Worm (Caenorhabditis elegans): Measurements from ENCODE around the gene idpc-6.

Gene idpc-6

ce11 chrV:9664620-9665019 lies 44.7 kb downstream of the idpc-6 start:
- TF ChIP-seq nhr-129 (tag; optimal IDR thresholded peaks at IDR 0.05) = peak; percentile 64
- TF ChIP-seq mdl-1 (tag; optimal IDR thresholded peaks at IDR 0.05) = peak in 1 of 2 experiments; percentile 42
- TF ChIP-seq nhr-25 (tag; optimal IDR thresholded peaks at IDR 0.05) = no peak
- TF ChIP-seq mab-5 (tag; optimal IDR thresholded peaks at IDR 0.05) = peak; percentile 54
- TF ChIP-seq nhr-6 (tag; optimal IDR thresholded peaks at IDR 0.05) = peak; percentile 10
- peak; percentile 28 for TF ChIP-seq unc-39 (tag; optimal IDR thresholded peaks at IDR 0.05)
- no peak for TF ChIP-seq ceh-82 (tag; optimal IDR thresholded peaks at IDR 0.05)
- no peak for TF ChIP-seq ceh-16 (tag; optimal IDR thresholded peaks at IDR 0.05)
- TF ChIP-seq lin-11 (tag; optimal IDR thresholded peaks at IDR 0.05) = peak; percentile 51
- peak; percentile 39 for TF ChIP-seq Y55F3AM.14 (GFP tag; optimal IDR thresholded peaks at IDR 0.05)
- peak; percentile 78 for TF ChIP-seq C34F6.9 (tag; optimal IDR thresholded peaks at IDR 0.05)
- TF ChIP-seq unc-55 (GFP tag; optimal IDR thresholded peaks at IDR 0.05) = peak; percentile 73
- peak; percentile 59 for TF ChIP-seq sma-9 (GFP tag; optimal IDR thresholded peaks at IDR 0.05)
- TF ChIP-seq sma-9 (tag; optimal IDR thresholded peaks at IDR 0.05) = no peak
- peak; percentile 72 for TF ChIP-seq zag-1 (tag; optimal IDR thresholded peaks at IDR 0.05)
- TF ChIP-seq ztf-11 (tag; optimal IDR thresholded peaks at IDR 0.05) = no peak
- no peak for TF ChIP-seq R02D3.7 (tag; optimal IDR thresholded peaks at IDR 0.05)
- no peak for TF ChIP-seq elt-1 (tag; optimal IDR thresholded peaks at IDR 0.05)

ce11 chrV:9666394-9666793 lies 46.4 kb downstream of the idpc-6 start, which contains the start of gene ZK287.1:
TSS of gene ZK287.1 (plus strand) at chrV:9666694.
- TF ChIP-seq nhr-10 (tag; optimal IDR thresholded peaks at IDR 0.05) (no peak), unc-55 (GFP tag; optimal IDR thresholded peaks at IDR 0.05) (peak; percentile 35), mbf-1 (tag; optimal IDR thresholded peaks at IDR 0.05) (no peak), elt-1 (tag; optimal IDR thresholded peaks at IDR 0.05) (no peak), zag-1 (tag; optimal IDR thresholded peaks at IDR 0.05) (peak; percentile 28), ZK546.5 (tag; optimal IDR thresholded peaks at IDR 0.05) (no peak), sem-4 (tag; optimal IDR thresholded peaks at IDR 0.05) (no peak), nhr-21 (tag; optimal IDR thresholded peaks at IDR 0.05) (no peak), egl-27 (tag; optimal IDR thresholded peaks at IDR 0.05) (peak; percentile 29), lsy-2 (tag; optimal IDR thresholded peaks at IDR 0.05) (no peak)

All from whole organism, L2 larva.